Worm (Caenorhabditis elegans) whole organism, young adult: ENCODE results near the gene fbxl-5.
A peak's percentile ranks its signal among the peaks of the same experiment; 100 is the strongest.

Experiments
- C17E4.6 ChIP-seq: fragments of 200-800 bp; sonication (Bioruptor generic); IDR thresholded peaks from 2 replicates; pipeline ENCODE4 v1.3.6; 2022; ENCODE audit warnings: missing genetic modification reagents, missing genetic modification characterization, missing compliant biosample characterization
- F52B5.7 ChIP-seq: sonication (generic microtip); optimal IDR thresholded peaks from 2 replicates; lab custom pipeline; 2016; ENCODE audit warnings: mild to moderate bottlenecking, missing genetic modification characterization, missing compliant biosample characterization
- Y53F4B.3 ChIP-seq: fragments of 200-800 bp; sonication (Bioruptor generic); IDR thresholded peaks from 2 replicates; pipeline ENCODE4 v1.3.6; 2022; ENCODE audit warnings: missing genetic modification reagents, missing genetic modification characterization, missing compliant biosample characterization
- Y79H2A.3 ChIP-seq: fragments of 200-800 bp; sonication (Bioruptor generic); conservative IDR thresholded peaks from 2 replicates; pipeline ENCODE4 v1.3.6; 2022; ENCODE audit warnings: missing genetic modification reagents, missing genetic modification characterization, missing compliant biosample characterization
- ama-1 ChIP-seq, 3 experiments: fragments of 150-350 bp in 1 of 3; sonication (generic microtip) in 2 of 3; optimal IDR thresholded peaks; 2 replicates each; lab custom pipeline; 2014 to 2018; ENCODE audit warnings: missing biosample characterization in 2 of 3, missing genetic modification characterization in 2 of 3, missing genetic modification reagents in 2 of 3
- aptf-2 ChIP-seq: fragments of 200-800 bp; sonication (Bioruptor generic); conservative IDR thresholded peaks from 2 replicates; pipeline ENCODE4 v1.3.6; 2022; ENCODE audit warnings: missing genetic modification reagents, missing genetic modification characterization, missing compliant biosample characterization
- ceh-27 ChIP-seq: fragments of 200-800 bp; sonication (Bioruptor generic); optimal IDR thresholded peaks from 2 replicates; lab custom pipeline; 2018; ENCODE audit warnings: mild to moderate bottlenecking, missing genetic modification characterization, moderate library complexity, missing compliant biosample characterization
- dox-1 ChIP-seq: fragments of 200-800 bp; sonication (Bioruptor generic); IDR thresholded peaks from 2 replicates; pipeline ENCODE4 v1.3.6; 2022; ENCODE audit warnings: missing genetic modification reagents, missing genetic modification characterization, missing compliant biosample characterization
- him-1 ChIP-seq: sonication (generic microtip); optimal IDR thresholded peaks from 2 replicates; lab custom pipeline; 2016; ENCODE audit warnings: missing genotype, missing genetic modification reagents, missing genetic modification characterization, missing compliant biosample characterization
- snpc-4 ChIP-seq, 5 experiments: fragments of 150-350 bp in 1 of 5; sonication (generic microtip) in 4 of 5; optimal IDR thresholded peaks; 2 replicates each; lab custom pipeline; 2014 to 2018; ENCODE audit warnings: missing genetic modification characterization in 5 of 5, missing biosample characterization in 3 of 5, antibody characterized with exemption in 2 of 5, mild to moderate bottlenecking in 2 of 5, missing compliant biosample characterization in 2 of 5, missing genotype in 2 of 5, moderate library complexity in 2 of 5, missing genetic modification reagents in 1 of 5
- unc-62 ChIP-seq: fragments of 150-350 bp; optimal IDR thresholded peaks from 2 replicates; lab custom pipeline; 2014; ENCODE audit warnings: missing biosample characterization, missing genetic modification reagents, missing genetic modification characterization
- zfh-2 ChIP-seq: fragments of 200-800 bp; sonication (Bioruptor generic); conservative IDR thresholded peaks from 2 replicates; pipeline ENCODE4 v1.3.6; 2022; ENCODE audit warnings: missing genetic modification reagents, missing genetic modification characterization, missing compliant biosample characterization

DNA sequence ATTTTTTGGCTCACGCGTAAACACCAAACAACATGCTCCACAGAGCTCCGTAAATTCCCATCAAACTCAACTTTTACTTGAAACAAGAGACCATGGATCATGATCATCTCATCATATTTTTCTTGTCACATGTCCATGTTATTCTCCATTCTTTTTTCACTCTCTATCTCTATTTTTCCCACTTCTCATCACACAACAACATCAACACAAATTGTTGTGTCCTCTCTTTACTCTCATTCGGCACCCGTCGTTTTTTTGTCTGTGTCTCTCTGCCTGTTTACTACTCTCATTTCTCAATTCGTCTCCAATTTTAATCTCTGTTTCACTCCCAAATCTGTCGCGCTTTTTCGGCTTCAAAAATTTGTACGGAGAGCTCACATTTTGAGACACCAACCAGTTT is 16.6 kb downstream of the fbxl-5 start:
- TF ChIP-seq F52B5.7 (tag; lab: Kevin White, UChicago) (no peak), aptf-2 (no peak), him-1 (no peak), C17E4.6 (GFP tag; lab: Robert Waterston, UW) (no peak), Y79H2A.3 (GFP tag; lab: Robert Waterston, UW) (no peak), ama-1 (optimal IDR thresholded peaks at IDR 0.05; lab: Kevin White, UChicago) (no peak), ama-1 (GFP tag; optimal IDR thresholded peaks at IDR 0.05; lab: Kevin White, UChicago) (no peak), ceh-27 (GFP tag; lab: Kevin White, UChicago) (peak; percentile 44), zfh-2 (GFP tag; lab: Robert Waterston, UW) (no peak), snpc-4 (GFP tag; optimal IDR thresholded peaks at IDR 0.05; lab: Kevin White, UChicago) (no peak), snpc-4 (tag; optimal IDR thresholded peaks at IDR 0.05; lab: Kevin White, UChicago) (no peak), unc-62 (GFP tag; lab: Kevin White, UChicago) (no peak), Y53F4B.3 (no peak), dox-1 (no peak)
